Fruit fly (Drosophila melanogaster) whole organism, embryonic: ENCODE measurements around the gene CG16719.

ENCODE experiments used
- Dbx ChIP-seq: fragments of 200-800 bp; sonication (Bioruptor generic); IDR thresholded peaks from 3 replicates; pipeline ENCODE4 v1.3.6; 2022; ENCODE audit warnings: missing biosample characterization, missing genetic modification characterization
- Oli ChIP-seq: fragments of 200-800 bp; sonication (Bioruptor generic); optimal IDR thresholded peaks from 2 replicates; lab custom pipeline; 2018; ENCODE audit warnings: missing biosample characterization, mild to moderate bottlenecking, missing genetic modification characterization, moderate library complexity

The CG16719 gene

dm6 chr3L:9733563-9733962, 48.6 kb downstream of the CG16719 start, which contains the start of gene CG6749 (continued):
- TF ChIP-seq Oli (tag; lab: Kevin White, UChicago) (no peak), Dbx (GFP tag; lab: Robert Waterston, UW) (0 out of 3 replicates have a peak, but pooled peaks have one; percentile 38)
